Worm (Caenorhabditis elegans): ENCODE results near the gene fbxa-211.

- no peak for TF ChIP-seq ztf-23 (GFP tag; IDR thresholded peaks at IDR 0.05)
- no peak for TF ChIP-seq ztf-29 (GFP tag; IDR thresholded peaks at IDR 0.05)
- no peak for TF ChIP-seq klf-2 (GFP tag; conservative IDR thresholded peaks at IDR 0.05)
- TF ChIP-seq cog-1 (tag; optimal IDR thresholded peaks at IDR 0.05): no peak
Observed at ce11 chrV:18098387-18098786, 28.9 kb upstream of the fbxa-211 start, which contains the start of gene par-4.
